Fruit fly (Drosophila melanogaster) whole organism, embryonic: ENCODE results near the gene Nsun5.

Source experiments
- Atf-2 ChIP-seq: fragments of 200-800 bp; sonication (Bioruptor generic); optimal IDR thresholded peaks from 2 replicates; lab custom pipeline; 2016; ENCODE audit warnings: missing biosample characterization, missing genetic modification characterization
- Blimp-1 ChIP-seq: fragments of 200-800 bp; sonication (Bioruptor generic); optimal IDR thresholded peaks from 3 replicates; lab custom pipeline; 2018; ENCODE audit warnings: missing biosample characterization, missing genetic modification characterization, mild to moderate bottlenecking, moderate library complexity, missing genetic modification reagents
- CG11247 ChIP-seq: fragments of 200-800 bp; sonication (Bioruptor generic); IDR thresholded peaks from 2 replicates; pipeline ENCODE4 v1.3.6; 2022; ENCODE audit warnings: missing biosample characterization, missing genetic modification characterization
- CG13296 ChIP-seq: fragments of 200-800 bp; sonication (Bioruptor generic); optimal IDR thresholded peaks from 3 replicates; lab custom pipeline; 2018; ENCODE audit warnings: missing biosample characterization, mild to moderate bottlenecking, missing genetic modification characterization
- CG14050 ChIP-seq: fragments of 200-800 bp; sonication (Bioruptor generic); IDR thresholded peaks from 3 replicates; pipeline ENCODE4 v1.3.6; 2022; ENCODE audit warnings: missing biosample characterization, missing genetic modification characterization
- CG15479 ChIP-seq: fragments of 200-800 bp; sonication (Bioruptor generic); optimal IDR thresholded peaks from 3 replicates; lab custom pipeline; 2019; ENCODE audit warnings: missing biosample characterization, mild to moderate bottlenecking, missing genetic modification characterization, moderate library complexity
- CG2120 ChIP-seq: fragments of 200-800 bp; sonication (Bioruptor generic); optimal IDR thresholded peaks from 3 replicates; lab custom pipeline; 2016; ENCODE audit warnings: missing biosample characterization, missing genetic modification characterization
- CG30403 ChIP-seq: fragments of 200-800 bp; sonication (Bioruptor generic); optimal IDR thresholded peaks from 3 replicates; lab custom pipeline; 2016; ENCODE audit warnings: missing biosample characterization, missing genetic modification characterization
- CG3847 ChIP-seq: fragments of 200-800 bp; sonication (Bioruptor generic); IDR thresholded peaks from 2 replicates; pipeline ENCODE4 v1.3.6; 2022; ENCODE audit warnings: missing biosample characterization, missing genetic modification characterization
- CG4328 ChIP-seq: fragments of 200-800 bp; sonication (Bioruptor generic); optimal IDR thresholded peaks from 3 replicates; lab custom pipeline; 2017; ENCODE audit warnings: missing biosample characterization, missing genetic modification reagents, missing genetic modification characterization
- CG6765 ChIP-seq: fragments of 200-800 bp; sonication (Bioruptor generic); optimal IDR thresholded peaks from 3 replicates; lab custom pipeline; 2017; ENCODE audit warnings: missing biosample characterization, mild to moderate bottlenecking, missing genetic modification characterization
- CG6813 ChIP-seq: fragments of 200-800 bp; sonication (Bioruptor generic); optimal IDR thresholded peaks from 2 replicates; lab custom pipeline; 2017; ENCODE audit warnings: missing biosample characterization, missing genetic modification characterization, mild to moderate bottlenecking, moderate library complexity, missing genetic modification reagents
- CG6854 ChIP-seq: fragments of 200-800 bp; sonication (Bioruptor generic); optimal IDR thresholded peaks from 3 replicates; lab custom pipeline; 2017; ENCODE audit warnings: missing biosample characterization, mild to moderate bottlenecking, missing genetic modification characterization
- CG8388 ChIP-seq: fragments of 200-800 bp; sonication (Bioruptor generic); optimal IDR thresholded peaks from 2 replicates; lab custom pipeline; 2019; ENCODE audit warnings: missing biosample characterization, mild to moderate bottlenecking, missing genetic modification characterization, moderate library complexity
- CG9797 ChIP-seq: fragments of 200-800 bp; sonication (Bioruptor generic); optimal IDR thresholded peaks from 3 replicates; lab custom pipeline; 2018; ENCODE audit warnings: missing biosample characterization, mild to moderate bottlenecking, missing genetic modification characterization
- Chrac-16 ChIP-seq: fragments of 200-800 bp; sonication (Bioruptor generic); optimal IDR thresholded peaks from 3 replicates; lab custom pipeline; 2016; ENCODE audit warnings: missing biosample characterization, missing genetic modification characterization
- CkIIα-i1 ChIP-seq: fragments of 200-800 bp; sonication (Bioruptor generic); IDR thresholded peaks from 2 replicates; pipeline ENCODE4 v1.3.6; 2022; ENCODE audit warnings: missing biosample characterization, missing genetic modification characterization
- Doc3 ChIP-seq: fragments of 200-800 bp; sonication (Bioruptor generic); IDR thresholded peaks from 3 replicates; pipeline ENCODE4 v1.3.6; 2022; ENCODE audit warnings: missing biosample characterization, missing genetic modification characterization; ENCODE audit not compliant: partially characterized antibody
- ERR ChIP-seq: fragments of 200-800 bp; sonication (Bioruptor generic); optimal IDR thresholded peaks from 2 replicates; lab custom pipeline; 2016; ENCODE audit warnings: missing biosample characterization, missing genetic modification characterization
- Gug ChIP-seq: fragments of 200-800 bp; sonication (Bioruptor generic); IDR thresholded peaks from 4 replicates; pipeline ENCODE4 v1.3.6; 2022; ENCODE audit warnings: missing biosample characterization, missing genetic modification characterization
- H15 ChIP-seq: fragments of 200-800 bp; sonication (Bioruptor generic); IDR thresholded peaks from 3 replicates; pipeline ENCODE4 v1.3.6; 2022; ENCODE audit warnings: missing biosample characterization, missing genetic modification characterization
- HLH54F ChIP-seq: fragments of 200-800 bp; sonication (Bioruptor generic); optimal IDR thresholded peaks from 3 replicates; lab custom pipeline; 2016; ENCODE audit warnings: missing biosample characterization, missing genetic modification characterization
- MESR4 ChIP-seq: fragments of 200-800 bp; sonication (Bioruptor generic); optimal IDR thresholded peaks from 2 replicates; lab custom pipeline; 2018; ENCODE audit warnings: missing biosample characterization, mild to moderate bottlenecking, missing genetic modification characterization, moderate library complexity
- Mes4 ChIP-seq: fragments of 200-800 bp; sonication (Bioruptor generic); optimal IDR thresholded peaks from 2 replicates; lab custom pipeline; 2016; ENCODE audit warnings: missing biosample characterization, missing genetic modification characterization
- Mrtf ChIP-seq: fragments of 200-800 bp; sonication (Bioruptor generic); IDR thresholded peaks from 3 replicates; pipeline ENCODE4 v1.3.6; 2022; ENCODE audit warnings: missing biosample characterization, missing genetic modification characterization
- NC2β ChIP-seq: fragments of 200-800 bp; sonication (Bioruptor generic); optimal IDR thresholded peaks from 2 replicates; lab custom pipeline; 2016; ENCODE audit warnings: missing biosample characterization, missing genetic modification characterization
- NK7.1 ChIP-seq: fragments of 200-800 bp; sonication (Bioruptor generic); optimal IDR thresholded peaks from 3 replicates; lab custom pipeline; 2016; ENCODE audit warnings: missing biosample characterization, missing genetic modification characterization
- Pdp1 ChIP-seq, 2 experiments: fragments of 200-800 bp; sonication (Bioruptor generic); optimal IDR thresholded peaks; 3 replicates each; lab custom pipeline; 2016; ENCODE audit warnings: missing biosample characterization in 2 of 2, missing genetic modification characterization in 2 of 2, mild to moderate bottlenecking in 1 of 2, moderate library complexity in 1 of 2
- Rfx ChIP-seq: fragments of 200-800 bp; sonication (Bioruptor generic); IDR thresholded peaks from 2 replicates; pipeline ENCODE4 v1.3.6; 2022; ENCODE audit warnings: missing biosample characterization, missing genetic modification characterization
- Side ChIP-seq: fragments of 200-800 bp; sonication (Bioruptor generic); optimal IDR thresholded peaks from 2 replicates; lab custom pipeline; 2016; ENCODE audit warnings: missing biosample characterization, missing genetic modification characterization
- Sin3A ChIP-seq: fragments of >200 bp; optimal IDR thresholded peaks from 2 replicates; lab custom pipeline; 2018
- bab2 ChIP-seq: fragments of 200-800 bp; sonication (Bioruptor generic); optimal IDR thresholded peaks from 2 replicates; lab custom pipeline; 2016; ENCODE audit warnings: missing biosample characterization, missing genetic modification characterization
- cas ChIP-seq: fragments of 200-800 bp; sonication (Bioruptor generic); IDR thresholded peaks from 2 replicates; pipeline ENCODE4 v1.3.6; 2022; ENCODE audit warnings: missing biosample characterization, missing genetic modification characterization
- chinmo ChIP-seq: fragments of 200-800 bp; sonication (Bioruptor generic); IDR thresholded peaks from 4 replicates; pipeline ENCODE4 v1.3.6; 2022; ENCODE audit warnings: missing biosample characterization, missing genetic modification characterization; ENCODE audit not compliant: partially characterized antibody
- danr ChIP-seq: fragments of 200-800 bp; sonication (Bioruptor generic); IDR thresholded peaks from 2 replicates; pipeline ENCODE4 v1.3.6; 2022; ENCODE audit warnings: missing biosample characterization, missing genetic modification characterization
- dati ChIP-seq: fragments of 200-800 bp; sonication (Bioruptor generic); IDR thresholded peaks from 2 replicates; pipeline ENCODE4 v1.3.6; 2022; ENCODE audit warnings: missing biosample characterization, missing genetic modification characterization
- disco-r ChIP-seq: fragments of 200-800 bp; sonication (Bioruptor generic); optimal IDR thresholded peaks from 2 replicates; lab custom pipeline; 2016; ENCODE audit warnings: missing biosample characterization, missing genetic modification characterization
- dysf ChIP-seq: fragments of 200-800 bp; sonication (Bioruptor generic); IDR thresholded peaks from 3 replicates; pipeline ENCODE4 v1.3.6; 2022; ENCODE audit warnings: missing biosample characterization, missing genetic modification characterization
- ems ChIP-seq: fragments of 200-800 bp; sonication (Bioruptor generic); optimal IDR thresholded peaks from 3 replicates; lab custom pipeline; 2016; ENCODE audit warnings: missing biosample characterization, missing genetic modification characterization
- fd3F ChIP-seq: fragments of 200-800 bp; sonication (Bioruptor generic); optimal IDR thresholded peaks from 2 replicates; lab custom pipeline; 2018; ENCODE audit warnings: missing biosample characterization, mild to moderate bottlenecking, missing genetic modification characterization, moderate library complexity
- fd96Cb ChIP-seq: fragments of 200-800 bp; sonication (Bioruptor generic); optimal IDR thresholded peaks from 2 replicates; lab custom pipeline; 2018; ENCODE audit warnings: missing biosample characterization, mild to moderate bottlenecking, missing genetic modification characterization, moderate library complexity
- fru ChIP-seq: fragments of >200 bp; optimal IDR thresholded peaks from 2 replicates; lab custom pipeline; 2017
- gce ChIP-seq: fragments of 200-800 bp; sonication (Bioruptor generic); IDR thresholded peaks from 3 replicates; pipeline ENCODE4 v1.3.6; 2022; ENCODE audit warnings: missing biosample characterization, missing genetic modification characterization
- inv ChIP-seq: fragments of 200-800 bp; sonication (Bioruptor generic); IDR thresholded peaks from 2 replicates; pipeline ENCODE4 v1.3.6; 2022; ENCODE audit warnings: missing biosample characterization, missing genetic modification characterization; ENCODE audit not compliant: partially characterized antibody
- prd ChIP-seq, 3 experiments: fragments of >200 bp in 2 of 3; fragments of 200-800 bp in 1 of 3; sonication (Bioruptor generic) in 1 of 3; optimal IDR thresholded peaks in 2 of 3; IDR thresholded peaks in 1 of 3; 2 replicates in 2 of 3; 3 replicates in 1 of 3; pipeline versions ENCODE4 v1.3.6 to Lab custom; 2017 to 2022; ENCODE audit warnings: missing biosample characterization in 1 of 3, missing genetic modification characterization in 1 of 3
- salm ChIP-seq: fragments of 200-800 bp; sonication (Bioruptor generic); optimal IDR thresholded peaks from 2 replicates; lab custom pipeline; 2018; ENCODE audit warnings: missing biosample characterization, mild to moderate bottlenecking, missing genetic modification characterization
- scrt ChIP-seq: fragments of 200-800 bp; sonication (Bioruptor generic); optimal IDR thresholded peaks from 2 replicates; lab custom pipeline; 2018; ENCODE audit warnings: missing biosample characterization, mild to moderate bottlenecking, missing genetic modification characterization, moderate library complexity
- sisA ChIP-seq: fragments of 200-800 bp; sonication (Bioruptor generic); IDR thresholded peaks from 2 replicates; pipeline ENCODE4 v1.3.6; 2022; ENCODE audit warnings: missing biosample characterization, missing genetic modification characterization
- slbo ChIP-seq: fragments of 200-800 bp; sonication (Bioruptor generic); IDR thresholded peaks from 2 replicates; pipeline ENCODE4 v1.3.6; 2022; ENCODE audit warnings: missing biosample characterization, missing genetic modification characterization
- unpg ChIP-seq: fragments of 200-800 bp; sonication (Bioruptor generic); optimal IDR thresholded peaks from 3 replicates; lab custom pipeline; 2018; ENCODE audit warnings: missing biosample characterization, mild to moderate bottlenecking, missing genetic modification characterization, moderate library complexity

Gene Nsun5

dm6 chr3R:19180263-19180893 is 18.3 kb upstream of the Nsun5 start, which contains the start of the genes CG5555 and myd (continued):
- TF ChIP-seq scrt (GFP tag; lab: Kevin White, UChicago) (peak; percentile 30), dysf (GFP tag; lab: Robert Waterston, UW) (peak; percentile 48; the same call in 2 of the 3 replicates), Mrtf (GFP tag; lab: Robert Waterston, UW) (no peak), fd3F (GFP tag; lab: Kevin White, UChicago) (no peak), cas (no peak), danr (no peak), Blimp-1 (GFP tag; lab: Kevin White, UChicago) (peak; percentile 27), CG6854 (no peak), CG2120 (peak; percentile 76), HLH54F (peak; percentile 60), fd96Cb (tag; lab: Kevin White, UChicago) (no peak), Side (no peak), prd (optimal IDR thresholded peaks at IDR 0.05; lab: Kevin White, UChicago) (no peak), prd (GFP tag; IDR thresholded peaks at IDR 0.05; lab: Robert Waterston, UW) (0 out of 3 replicates have a peak, but pooled peaks have one; percentile 42), Doc3 (GFP tag; lab: Robert Waterston, UW) (peak; percentile 71; the same call in 2 of the 3 replicates), Sin3A (lab: Kevin White, UChicago) (peak; percentile 35), Atf-2 (GFP tag; lab: Kevin White, UChicago) (no peak), Chrac-16 (GFP tag; lab: Kevin White, UChicago) (no peak), disco-r (GFP tag; lab: Kevin White, UChicago) (peak; percentile 57), fru (lab: Kevin White, UChicago) (no peak), dati (GFP tag; lab: Robert Waterston, UW) (no peak), MESR4 (GFP tag; lab: Kevin White, UChicago) (peak; percentile 53), chinmo (GFP tag; lab: Robert Waterston, UW) (peak; percentile 79; the same call in 3 of the 4 replicates), inv (peak; percentile 49), unpg (GFP tag; lab: Kevin White, UChicago) (peak; percentile 46), CG8388 (GFP tag; lab: Kevin White, UChicago) (no peak), H15 (no peak), Rfx (GFP tag; lab: Robert Waterston, UW) (peak; percentile 62), Pdp1 (GFP tag; optimal IDR thresholded peaks at IDR 0.05; lab: Kevin White, UChicago) (peak; percentile 11 to 66), CG9797 (GFP tag; lab: Kevin White, UChicago) (no peak), ERR (GFP tag; lab: Kevin White, UChicago) (no peak), CkIIα-i1 (GFP tag; lab: Robert Waterston, UW) (no peak), NK7.1 (GFP tag; lab: Kevin White, UChicago) (peak; percentile 30), CG6765 (GFP tag; lab: Kevin White, UChicago) (no peak), bab2 (peak; percentile 27), CG4328 (no peak), ems (GFP tag; lab: Kevin White, UChicago) (no peak), salm (tag; lab: Kevin White, UChicago) (no peak), CG15479 (no peak), Gug (no peak), CG30403 (GFP tag; lab: Kevin White, UChicago) (peak; percentile 41), sisA (GFP tag; lab: Robert Waterston, UW) (no peak), slbo (GFP tag; lab: Robert Waterston, UW) (peak; percentile 51; the same call in 1 of the 2 replicates), CG6813 (GFP tag; lab: Kevin White, UChicago) (no peak), gce (GFP tag; lab: Robert Waterston, UW) (no peak), Mes4 (GFP tag; lab: Kevin White, UChicago) (no peak), CG14050 (GFP tag; lab: Robert Waterston, UW) (no peak), NC2β (GFP tag; lab: Kevin White, UChicago) (no peak), CG11247 (no peak), CG3847 (GFP tag; lab: Robert Waterston, UW) (peak; percentile 23; the same call in 1 of the 2 replicates), CG13296 (GFP tag; lab: Kevin White, UChicago) (peak; percentile 46)
